Worm (Caenorhabditis elegans): ENCODE measurements around the gene spds-1.

DNA sequence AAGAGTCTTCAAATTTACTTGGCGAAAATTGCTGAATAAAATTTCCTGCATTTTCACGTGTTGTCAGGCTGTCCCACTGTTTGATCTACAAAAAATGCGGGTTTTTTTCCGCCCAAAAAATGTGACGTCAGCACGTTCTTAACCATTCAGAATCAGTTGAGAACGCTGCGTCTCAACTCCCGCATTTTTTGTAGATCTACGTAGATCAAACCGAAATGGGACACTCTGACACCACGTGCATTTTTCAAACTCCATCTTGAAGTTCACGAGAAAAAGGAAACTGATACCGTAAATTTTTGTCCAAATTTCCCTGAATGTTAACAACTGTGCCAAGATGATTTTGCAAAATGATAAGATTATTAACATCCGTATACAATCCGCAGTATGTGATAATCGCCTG lies 6.6 kb downstream of the spds-1 start:
- TF ChIP-seq B0310.2 (tag; optimal IDR thresholded peaks at IDR 0.05): no peak
- no peak for TF ChIP-seq ama-1 (optimal IDR thresholded peaks at IDR 0.05)
- TF ChIP-seq ets-7 (tag; optimal IDR thresholded peaks at IDR 0.05): no peak
- TF ChIP-seq sea-1 (GFP tag; conservative IDR thresholded peaks at IDR 0.05): no peak
- TF ChIP-seq pes-1 (GFP tag; IDR thresholded peaks at IDR 0.05): no peak
- TF ChIP-seq hmg-4 (GFP tag; optimal IDR thresholded peaks at IDR 0.05): no peak
- no peak for TF ChIP-seq scrt-1 (GFP tag; IDR thresholded peaks at IDR 0.05)
- TF ChIP-seq tra-4 (tag; optimal IDR thresholded peaks at IDR 0.05): no peak
- no peak for TF ChIP-seq ceh-13 (GFP tag; optimal IDR thresholded peaks at IDR 0.05)
- TF ChIP-seq hnd-1 (tag; optimal IDR thresholded peaks at IDR 0.05): no peak
- TF ChIP-seq flt-1 (GFP tag; IDR thresholded peaks at IDR 0.05): no peak
- TF ChIP-seq hmbx-1 (tag; optimal IDR thresholded peaks at IDR 0.05): no peak
